Fruit fly (Drosophila melanogaster) whole organism, prepupa: Measurements from ENCODE around the gene CG14314.

Experiments
- CG8319 ChIP-seq: fragments of 200-800 bp; sonication (Bioruptor generic); optimal IDR thresholded peaks from 3 replicates; lab custom pipeline; 2016; ENCODE audit warnings: missing biosample characterization, missing genetic modification characterization
- topi ChIP-seq: fragments of 200-800 bp; sonication (Bioruptor generic); optimal IDR thresholded peaks from 3 replicates; lab custom pipeline; 2016; ENCODE audit warnings: missing biosample characterization, missing genetic modification characterization

- TF ChIP-seq topi = no peak
- TF ChIP-seq CG8319 (GFP tag; lab: Kevin White, UChicago) = no peak
Observed at dm6 chr3R:18167173-18167415, 48.8 kb upstream of the CG14314 start, which contains the start of the genes CG7215 and Prx5.
